Fruit fly (Drosophila melanogaster) S2 (cell line): Measurements from ENCODE around the gene CG2225.

Experiments used
- CG8478 ChIP-seq: fragments of >200 bp; optimal IDR thresholded peaks from 2 replicates; lab custom pipeline; 2018
- CTCF ChIP-seq, 2 experiments: fragments of >200 bp; optimal IDR thresholded peaks; 2 replicates each; lab custom pipeline; 2018

DNA sequence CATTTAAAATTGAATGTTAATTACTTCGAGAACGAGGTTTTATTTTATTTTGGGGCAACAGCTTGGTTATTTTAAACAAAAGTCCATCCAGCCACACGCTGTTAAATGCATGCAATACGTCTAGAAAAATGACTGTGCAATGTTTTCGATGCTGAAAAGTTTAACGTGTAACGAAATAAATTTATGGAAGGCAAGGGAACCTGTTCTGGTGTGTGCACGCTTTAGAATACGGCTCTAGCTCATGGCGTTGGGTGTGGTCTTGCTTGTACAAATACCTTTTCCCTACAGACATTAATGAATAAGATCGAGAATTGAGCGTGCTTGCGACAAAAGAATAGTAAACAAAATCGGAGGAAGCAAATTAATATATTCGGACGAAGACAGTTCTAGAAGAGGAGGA, 28.6 kb downstream of the CG2225 start:
- TF ChIP-seq CG8478 (lab: Kevin White, UChicago) (no peak), CTCF (optimal IDR thresholded peaks at IDR 0.05; lab: Kevin White, UChicago) (no peak)
